Worm (Caenorhabditis elegans): ENCODE measurements around the gene cit-1.1.

The cit-1.1 gene

DNA sequence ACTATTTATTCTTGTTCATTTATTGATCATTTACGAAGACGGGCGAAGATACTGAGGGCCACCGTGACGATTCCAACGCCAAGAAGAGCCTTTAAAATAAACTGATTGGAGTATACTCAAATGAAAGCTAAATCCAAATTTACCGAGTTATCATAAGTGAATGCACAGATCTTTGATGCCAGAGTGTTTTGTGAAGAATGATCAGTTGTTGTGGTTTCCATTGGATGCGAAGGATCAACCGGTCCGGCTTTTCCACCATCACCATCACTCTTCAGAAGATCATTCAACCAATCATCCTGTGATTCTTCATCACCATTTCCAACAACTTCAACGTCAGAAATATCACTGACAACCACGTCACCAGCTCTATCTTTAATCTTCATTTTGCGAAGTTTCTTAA lies 32.4 kb downstream of the cit-1.1 start:
- TF ChIP-seq lsy-12 (tag; optimal IDR thresholded peaks at IDR 0.05) = peak; percentile 14
- peak; percentile 19 for TF ChIP-seq elt-2 (tag; optimal IDR thresholded peaks at IDR 0.05)
- TF ChIP-seq unc-62 (GFP tag; optimal IDR thresholded peaks at IDR 0.05) = no peak
- TF ChIP-seq nhr-12 (tag; optimal IDR thresholded peaks at IDR 0.05) = no peak
- TF ChIP-seq R02D3.7 (tag; optimal IDR thresholded peaks at IDR 0.05) = peak; percentile 22
- TF ChIP-seq nhr-43 (tag; optimal IDR thresholded peaks at IDR 0.05; ENCODE audit: poor library complexity, severe bottlenecking) = peak; percentile 28
- TF ChIP-seq ceh-28 (tag; optimal IDR thresholded peaks at IDR 0.05) = no peak
- peak; percentile 65 for TF ChIP-seq ama-1 (optimal IDR thresholded peaks at IDR 0.05)

DNA sequence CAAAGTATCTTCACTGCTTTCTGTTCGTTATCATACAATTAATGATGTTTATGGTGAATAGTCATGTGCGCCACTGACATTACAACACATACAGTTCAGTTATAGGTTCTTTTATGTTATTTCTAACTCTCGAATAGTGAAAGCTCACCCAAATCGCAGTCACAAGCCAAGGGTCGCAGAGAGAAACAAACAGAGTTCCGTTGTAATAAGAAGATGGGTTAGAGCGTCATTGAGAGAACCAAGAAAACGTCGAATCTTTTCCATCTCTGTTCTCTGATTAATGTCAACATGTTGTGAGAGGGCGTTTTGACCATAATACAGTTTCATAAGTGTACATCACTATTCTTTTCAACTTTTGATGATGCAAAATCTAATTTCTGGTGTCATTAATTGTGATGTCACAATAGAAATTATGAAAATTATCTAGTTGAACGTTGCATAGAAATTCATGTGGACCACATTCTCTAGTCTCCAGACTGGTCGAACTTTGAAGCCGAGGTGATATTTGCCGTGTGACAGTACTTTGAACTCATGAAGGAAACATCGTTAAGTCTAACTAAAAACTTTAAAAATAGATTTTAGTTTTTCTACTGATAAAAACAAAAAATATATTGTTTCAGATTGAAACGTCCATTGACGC lies 35.5 kb downstream of the cit-1.1 start:
- peak; percentile 71 for TF ChIP-seq pha-4 (tag; optimal IDR thresholded peaks at IDR 0.05)
- TF ChIP-seq pqm-1 (tag; optimal IDR thresholded peaks at IDR 0.05) = peak; percentile 26
- TF ChIP-seq nhr-12 (tag; optimal IDR thresholded peaks at IDR 0.05) = no peak
- TF ChIP-seq ztf-4 (tag; optimal IDR thresholded peaks at IDR 0.05) = peak; percentile 19
- peak; percentile 15 for TF ChIP-seq nhr-43 (tag; optimal IDR thresholded peaks at IDR 0.05; ENCODE audit: poor library complexity, severe bottlenecking)
- peak; percentile 54 for TF ChIP-seq elt-2 (tag; optimal IDR thresholded peaks at IDR 0.05)
- peak; percentile 60 for TF ChIP-seq jun-1 (tag; optimal IDR thresholded peaks at IDR 0.05)
- TF ChIP-seq skn-1 (tag; optimal IDR thresholded peaks at IDR 0.05) = peak; percentile 42
- TF ChIP-seq lin-39 (tag; optimal IDR thresholded peaks at IDR 0.05) = peak; percentile 9
- no peak for TF ChIP-seq ceh-28 (tag; optimal IDR thresholded peaks at IDR 0.05)
- TF ChIP-seq ama-1 (optimal IDR thresholded peaks at IDR 0.05) = no peak
- peak; percentile 24 for TF ChIP-seq nhr-25 (tag; optimal IDR thresholded peaks at IDR 0.05)

DNA sequence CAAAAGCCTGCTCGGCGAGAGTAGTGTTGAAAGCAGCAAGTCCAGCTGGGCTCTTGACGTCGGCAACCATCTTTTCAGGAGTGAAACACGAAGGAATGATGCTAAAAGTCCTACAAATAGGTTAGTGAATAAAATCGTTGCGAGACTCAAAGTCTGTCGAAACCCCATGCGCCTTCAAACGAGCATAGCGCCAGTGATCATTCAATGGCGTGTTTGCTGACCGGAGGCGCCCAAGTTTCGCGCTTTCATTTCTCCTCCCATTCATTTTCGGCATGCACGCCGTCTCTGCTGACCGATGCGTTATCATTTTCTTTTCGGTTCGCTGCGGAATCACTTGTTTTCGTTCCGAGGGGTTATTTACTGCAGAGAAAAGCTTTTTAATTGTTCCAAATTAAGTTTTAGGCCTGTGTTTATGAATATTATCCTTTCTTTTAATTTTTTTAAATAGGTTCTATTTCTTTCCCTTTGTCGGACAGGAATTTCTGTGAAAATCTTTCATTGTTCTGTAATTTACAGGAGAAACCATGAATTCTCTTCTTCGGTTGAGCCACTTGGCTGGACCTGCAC lies 36.3 kb downstream of the cit-1.1 start, which contains the start of the genes eef-1B.1 and aco-2:
Gene eef-1B.1, minus strand, starts transcription at position 186 of the 567 bp plus-strand sequence.
Gene aco-2, plus strand, starts transcription at position 517 of the 567 bp plus-strand sequence.
- TF ChIP-seq ztf-11 (tag; optimal IDR thresholded peaks at IDR 0.05) = no peak
- TF ChIP-seq pqm-1 (tag; optimal IDR thresholded peaks at IDR 0.05) = peak; percentile 82
- no peak for TF ChIP-seq unc-39 (tag; optimal IDR thresholded peaks at IDR 0.05)
- no peak for TF ChIP-seq nhr-237 (tag; optimal IDR thresholded peaks at IDR 0.05)
- peak; percentile 72 for TF ChIP-seq tbx-2 (tag; optimal IDR thresholded peaks at IDR 0.05)
- TF ChIP-seq pha-4 (tag; optimal IDR thresholded peaks at IDR 0.05) = peak; percentile 96
- TF ChIP-seq nhr-76 (tag; optimal IDR thresholded peaks at IDR 0.05) = no peak
- peak; percentile 85 for TF ChIP-seq egl-5 (tag; optimal IDR thresholded peaks at IDR 0.05)
- TF ChIP-seq nhr-67 (tag; optimal IDR thresholded peaks at IDR 0.05) = no peak
- TF ChIP-seq nhr-25 (tag; optimal IDR thresholded peaks at IDR 0.05) = peak; percentile 97
- peak; percentile 85 for TF ChIP-seq R02D3.7 (tag; optimal IDR thresholded peaks at IDR 0.05)
- peak; percentile 78 for TF ChIP-seq elt-2 (tag; optimal IDR thresholded peaks at IDR 0.05)
- peak; percentile 36 for TF ChIP-seq nhr-11 (tag; optimal IDR thresholded peaks at IDR 0.05)
- peak; percentile 75 for TF ChIP-seq ceh-28 (tag; optimal IDR thresholded peaks at IDR 0.05)
- TF ChIP-seq lin-39 (tag; optimal IDR thresholded peaks at IDR 0.05) = peak; percentile 97
- TF ChIP-seq ama-1 (optimal IDR thresholded peaks at IDR 0.05) = peak; percentile 86
- TF ChIP-seq skn-1 (tag; optimal IDR thresholded peaks at IDR 0.05) = peak; percentile 85
- peak; percentile 92 for TF ChIP-seq hmg-11 (tag; optimal IDR thresholded peaks at IDR 0.05)
- no peak for TF ChIP-seq zag-1 (tag; optimal IDR thresholded peaks at IDR 0.05)
- TF ChIP-seq mdl-1 (tag; optimal IDR thresholded peaks at IDR 0.05) = peak; percentile 45
- TF ChIP-seq elt-1 (tag; optimal IDR thresholded peaks at IDR 0.05) = peak; percentile 28
- peak; percentile 37 for TF ChIP-seq aly-2 (tag; optimal IDR thresholded peaks at IDR 0.05)
- peak; percentile 92 for TF ChIP-seq nfya-1 (tag; optimal IDR thresholded peaks at IDR 0.05; ENCODE audit: insufficient read depth)
- TF ChIP-seq jun-1 (tag; optimal IDR thresholded peaks at IDR 0.05) = peak; percentile 89
- peak; percentile 91 for TF ChIP-seq lsy-12 (tag; optimal IDR thresholded peaks at IDR 0.05)
- TF ChIP-seq snpc-4 (tag; optimal IDR thresholded peaks at IDR 0.05) = peak; percentile 85
- peak; percentile 95 for TF ChIP-seq lin-15B (tag; optimal IDR thresholded peaks at IDR 0.05)
- peak; percentile 54 for TF ChIP-seq fkh-10 (GFP tag; optimal IDR thresholded peaks at IDR 0.05)
- TF ChIP-seq ceh-82 (tag; optimal IDR thresholded peaks at IDR 0.05) = peak; percentile 73
- no peak for TF ChIP-seq sea-2 (GFP tag; optimal IDR thresholded peaks at IDR 0.05)
- TF ChIP-seq fos-1 (tag; optimal IDR thresholded peaks at IDR 0.05) = no peak
- TF ChIP-seq fkh-2 (tag; optimal IDR thresholded peaks at IDR 0.05) = no peak
- peak; percentile 11 for TF ChIP-seq ztf-4 (tag; optimal IDR thresholded peaks at IDR 0.05)
- TF ChIP-seq mml-1 (tag; optimal IDR thresholded peaks at IDR 0.05) = no peak
- peak; percentile 98 for TF ChIP-seq nhr-23 (tag; optimal IDR thresholded peaks at IDR 0.05)
- peak; percentile 89 for TF ChIP-seq nhr-43 (tag; optimal IDR thresholded peaks at IDR 0.05; ENCODE audit: poor library complexity, severe bottlenecking)
- no peak for TF ChIP-seq egl-27 (tag; optimal IDR thresholded peaks at IDR 0.05)

All from whole organism, L3 larva.